Fruit fly (Drosophila melanogaster): Measurements from ENCODE around the gene Fer1HCH.

Fer1HCH gene

DNA sequence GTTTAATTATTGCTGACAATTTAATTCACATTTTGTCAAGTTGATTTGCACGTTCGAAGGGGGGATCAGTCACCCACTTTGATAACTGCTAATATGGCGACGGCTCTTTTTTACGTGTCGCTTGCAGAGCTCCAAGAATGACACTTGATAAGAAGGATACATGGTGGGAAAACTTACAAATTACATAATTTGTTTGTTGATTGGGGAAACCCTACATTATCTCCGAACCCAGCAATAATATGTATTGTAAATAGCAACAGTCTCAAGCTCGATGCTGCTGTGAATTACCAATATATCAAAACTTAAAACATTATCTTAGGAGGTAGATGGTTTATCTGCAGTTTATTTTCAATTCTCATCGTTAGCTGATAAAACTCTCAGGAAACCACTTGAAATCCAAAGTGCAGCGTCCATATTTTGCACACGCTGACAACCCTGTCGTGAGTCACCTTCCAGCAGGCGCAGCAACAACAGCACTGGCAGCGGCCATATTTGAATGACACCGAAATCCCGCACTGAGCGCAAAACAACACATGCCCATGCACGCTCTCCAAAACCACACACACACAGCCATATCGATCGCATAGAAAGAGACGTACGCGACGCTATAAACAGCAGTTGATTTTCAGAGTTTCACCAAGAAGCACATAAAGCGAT lies 365 bp upstream of the Fer1HCH start (continued):
- TF ChIP-seq CG2202 (tag; optimal IDR thresholded peaks at IDR 0.05) (peak; percentile 78), CG13775 (GFP tag; optimal IDR thresholded peaks at IDR 0.05) (peak; percentile 99), Meics (GFP tag; optimal IDR thresholded peaks at IDR 0.05) (peak; percentile 98), CG8765 (GFP tag; IDR thresholded peaks at IDR 0.05) (peak; percentile 74; the same call in 1 of the 2 replicates), Lpt (GFP tag; optimal IDR thresholded peaks at IDR 0.05) (no peak), danr (GFP tag; IDR thresholded peaks at IDR 0.05) (peak; percentile 90), CG18011 (GFP tag; optimal IDR thresholded peaks at IDR 0.05) (peak; percentile 88), PHDP (tag; optimal IDR thresholded peaks at IDR 0.05) (peak; percentile 91), gt (GFP tag; IDR thresholded peaks at IDR 0.05) (peak; percentile 76), CG13424 (tag; optimal IDR thresholded peaks at IDR 0.05) (peak; percentile 96), peb (GFP tag; IDR thresholded peaks at IDR 0.05) (peak; percentile 84), phol (tag; optimal IDR thresholded peaks at IDR 0.05) (peak; percentile 92), Ravus (GFP tag; IDR thresholded peaks at IDR 0.05) (peak; percentile 44), CG14050 (GFP tag; IDR thresholded peaks at IDR 0.05) (peak; percentile 80), CG11560 (tag; IDR thresholded peaks at IDR 0.05) (peak; percentile 78), CG4820 (GFP tag; optimal IDR thresholded peaks at IDR 0.05) (peak; percentile 97), CG3838 (GFP tag; optimal IDR thresholded peaks at IDR 0.05) (peak; percentile 92), Trl (optimal IDR thresholded peaks at IDR 0.05) (peak in 1 of 2 experiments; percentile 72), Trl (GFP tag; optimal IDR thresholded peaks at IDR 0.05) (peak; percentile 97), HLHmδ (GFP tag; optimal IDR thresholded peaks at IDR 0.05) (peak; percentile 82), CG2199 (GFP tag; IDR thresholded peaks at IDR 0.05) (peak; percentile 54; the same call in 2 of the 3 replicates), CG12744 (GFP tag; optimal IDR thresholded peaks at IDR 0.05) (peak; percentile 93), Fer3 (tag; optimal IDR thresholded peaks at IDR 0.05) (peak; percentile 84), wor (GFP tag; IDR thresholded peaks at IDR 0.05) (peak; percentile 89), Rx (GFP tag; IDR thresholded peaks at IDR 0.05) (peak; percentile 83), CG5180 (GFP tag; optimal IDR thresholded peaks at IDR 0.05) (peak; percentile 90), CG13296 (GFP tag; optimal IDR thresholded peaks at IDR 0.05) (peak; percentile 91), CG11723 (GFP tag; optimal IDR thresholded peaks at IDR 0.05) (peak; percentile 98), Dp (GFP tag; optimal IDR thresholded peaks at IDR 0.05) (no peak), tx (GFP tag; optimal IDR thresholded peaks at IDR 0.05) (peak; percentile 97), CG12155 (GFP tag; optimal IDR thresholded peaks at IDR 0.05) (peak; percentile 92), kay (GFP tag; optimal IDR thresholded peaks at IDR 0.05) (peak; percentile 99), CG10959 (GFP tag; IDR thresholded peaks at IDR 0.05) (peak; percentile 80), CG4404 (GFP tag; IDR thresholded peaks at IDR 0.05) (peak; percentile 93), zfh2 (GFP tag; optimal IDR thresholded peaks at IDR 0.05) (peak; percentile 96), sr (GFP tag; IDR thresholded peaks at IDR 0.05) (peak; percentile 42; the same call in 1 of the 3 replicates), CG9609 (GFP tag; optimal IDR thresholded peaks at IDR 0.05) (peak; percentile 98), slbo (GFP tag; IDR thresholded peaks at IDR 0.05) (peak; percentile 94), CG12391 (tag; optimal IDR thresholded peaks at IDR 0.05) (peak; percentile 96), ara (GFP tag; IDR thresholded peaks at IDR 0.05) (peak; percentile 81), sens-2 (GFP tag; IDR thresholded peaks at IDR 0.05) (peak; percentile 77; the same call in 1 of the 2 replicates), bcd (GFP tag; optimal IDR thresholded peaks at IDR 0.05) (peak; percentile 98), CG10274 (GFP tag; optimal IDR thresholded peaks at IDR 0.05) (peak; percentile 95), BEAF-32 (GFP tag; optimal IDR thresholded peaks at IDR 0.05) (peak; percentile 36), CG10431 (GFP tag; optimal IDR thresholded peaks at IDR 0.05) (peak; percentile 89), Scr (GFP tag; IDR thresholded peaks at IDR 0.05; ENCODE audit: partially characterized antibody) (no peak), dmrt11E (tag; optimal IDR thresholded peaks at IDR 0.05) (peak; percentile 95), CG4854 (GFP tag; optimal IDR thresholded peaks at IDR 0.05) (peak; percentile 90), pan (optimal IDR thresholded peaks at IDR 0.05) (no peak), pan (GFP tag; optimal IDR thresholded peaks at IDR 0.05 in 1 of 2, IDR thresholded peaks at IDR 0.05 in 1 of 2) (peak in 1 of 2 experiments; percentile 86), da (GFP tag; optimal IDR thresholded peaks at IDR 0.05) (peak; percentile 91)
